Worm (Caenorhabditis elegans) whole organism, L3 larva: ENCODE results near the gene R05G6.9.

Source experiments
- ama-1 ChIP-seq: fragments of 150-350 bp; optimal IDR thresholded peaks from 2 replicates; lab custom pipeline; 2018
- ceh-16 ChIP-seq: sonication (generic microtip); optimal IDR thresholded peaks from 2 replicates; lab custom pipeline; 2017; ENCODE audit warnings: missing biosample characterization, missing genetic modification characterization
- ceh-82 ChIP-seq: fragments of 150-350 bp; optimal IDR thresholded peaks from 2 replicates; lab custom pipeline; 2014; ENCODE audit warnings: missing biosample characterization, missing genetic modification characterization
- ceh-9 ChIP-seq: sonication (generic microtip); optimal IDR thresholded peaks from 2 replicates; lab custom pipeline; 2018; ENCODE audit warnings: missing biosample characterization, missing genetic modification characterization
- nhr-11 ChIP-seq: fragments of 150-350 bp; optimal IDR thresholded peaks from 2 replicates; lab custom pipeline; 2014; ENCODE audit warnings: missing biosample characterization, missing genetic modification characterization
- nhr-12 ChIP-seq: fragments of 150-350 bp; optimal IDR thresholded peaks from 2 replicates; lab custom pipeline; 2014; ENCODE audit warnings: missing biosample characterization, missing genetic modification characterization
- nhr-25 ChIP-seq: sonication (generic microtip); optimal IDR thresholded peaks from 2 replicates; lab custom pipeline; 2017; ENCODE audit warnings: missing biosample characterization, missing genetic modification characterization
- snpc-4 ChIP-seq: fragments of 150-350 bp; optimal IDR thresholded peaks from 2 replicates; lab custom pipeline; 2014; ENCODE audit warnings: missing biosample characterization, missing genetic modification characterization
- tbx-2 ChIP-seq: sonication (generic microtip); optimal IDR thresholded peaks from 2 replicates; lab custom pipeline; 2016; ENCODE audit warnings: mild to moderate bottlenecking, missing genetic modification characterization, missing compliant biosample characterization
- unc-62 ChIP-seq: fragments of 150-350 bp; sonication (generic microtip); optimal IDR thresholded peaks from 4 replicates; lab custom pipeline; 2014; ENCODE audit warnings: missing biosample characterization, missing genetic modification reagents, missing genetic modification characterization
- zag-1 ChIP-seq: fragments of 150-350 bp; optimal IDR thresholded peaks from 2 replicates; lab custom pipeline; 2014; ENCODE audit warnings: missing biosample characterization, missing genetic modification characterization
- ztf-4 ChIP-seq: fragments of 150-350 bp; optimal IDR thresholded peaks from 2 replicates; lab custom pipeline; 2014; ENCODE audit warnings: missing biosample characterization, missing genetic modification characterization

DNA sequence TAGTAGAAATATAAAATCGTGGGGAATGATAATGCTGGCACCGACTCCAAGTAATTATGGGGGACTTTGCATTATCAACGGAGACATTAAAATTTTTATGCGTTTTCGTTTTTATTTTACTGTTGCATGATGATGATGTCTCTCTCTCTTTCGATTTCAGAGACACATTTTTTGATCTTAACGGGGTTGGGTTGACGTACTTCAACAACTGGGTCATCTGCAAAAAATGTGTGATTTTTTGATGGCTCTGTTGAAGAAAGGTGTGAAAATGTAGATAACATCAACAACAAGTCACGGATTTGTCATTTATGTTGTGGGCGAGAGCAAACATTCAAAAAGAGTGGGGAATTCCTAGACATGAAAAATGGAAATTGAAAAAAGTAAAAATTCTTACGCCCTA lies 14.7 kb downstream of the R05G6.9 start, which contains the start of gene F55G1.15:
- TF ChIP-seq ceh-16: no peak
- TF ChIP-seq snpc-4 (tag; lab: Kevin White, UChicago): no peak
- TF ChIP-seq ama-1 (lab: Kevin White, UChicago): no peak
- no peak for TF ChIP-seq zag-1
- TF ChIP-seq ztf-4 (tag; lab: Kevin White, UChicago): no peak
- TF ChIP-seq tbx-2 (tag; lab: Kevin White, UChicago): no peak
- no peak for TF ChIP-seq nhr-12
- TF ChIP-seq ceh-82 (tag; lab: Kevin White, UChicago): no peak
- no peak for TF ChIP-seq ceh-9
- TF ChIP-seq unc-62 (GFP tag; lab: Kevin White, UChicago): no peak
- no peak for TF ChIP-seq nhr-25 (tag; lab: Kevin White, UChicago)
- no peak for TF ChIP-seq nhr-11 (tag; lab: Kevin White, UChicago)
